Worm (Caenorhabditis elegans): ENCODE measurements around the gene T02G5.3.
"Not testable (repeated sequence)": the region's sequence is repeated elsewhere in the genome, so short reads cannot be mapped to it uniquely, and the experiment has no call there.

T02G5.3 gene

DNA sequence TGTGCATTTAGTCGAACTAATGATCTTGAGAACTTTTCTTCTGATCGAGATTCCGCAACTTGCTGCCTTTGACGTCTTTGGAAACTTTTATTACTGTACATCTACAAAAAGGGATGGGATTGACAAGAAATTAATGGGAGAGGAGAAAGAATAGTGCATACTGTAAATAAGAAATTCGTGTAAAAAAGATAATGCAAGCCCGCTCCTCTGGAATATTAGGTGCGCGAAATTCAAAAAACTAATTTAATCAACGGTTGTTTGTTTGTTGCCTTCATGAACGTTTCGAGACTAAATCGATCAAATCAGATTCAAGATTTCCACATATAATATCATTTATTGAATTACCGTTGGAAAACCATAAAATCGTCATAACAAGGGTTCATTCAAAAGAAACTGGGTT lies 23.3 kb upstream of the T02G5.3 start, which contains the start of gene him-14:
Gene him-14, minus strand, starts transcription at position 101 of the 400 bp plus-strand sequence.
- no peak for TF ChIP-seq him-1 (tag; optimal IDR thresholded peaks at IDR 0.05)
- TF ChIP-seq dao-5 (tag; optimal IDR thresholded peaks at IDR 0.05): no peak
- no peak for TF ChIP-seq W03F9.2 (tag; optimal IDR thresholded peaks at IDR 0.05)

DNA sequence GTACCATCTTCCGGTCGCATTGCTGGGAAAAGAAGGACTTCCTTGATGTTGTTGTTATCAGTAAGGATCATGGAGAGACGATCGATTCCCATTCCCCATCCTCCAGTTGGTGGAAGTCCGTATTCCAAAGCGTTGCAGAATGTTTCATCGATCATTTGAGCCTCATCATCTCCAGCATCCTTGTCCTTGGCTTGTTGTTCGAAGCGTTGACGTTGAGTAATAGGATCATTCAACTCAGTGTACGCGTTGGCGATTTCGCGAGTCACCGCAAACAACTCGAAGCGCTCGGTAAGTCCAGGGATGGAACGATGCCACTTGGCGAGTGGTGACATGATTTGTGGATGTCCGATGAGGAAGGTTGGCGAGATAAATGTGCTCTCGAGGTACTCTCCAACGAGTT lies 22.8 kb upstream of the T02G5.3 start:
- no peak for TF ChIP-seq him-1 (tag; optimal IDR thresholded peaks at IDR 0.05)
- TF ChIP-seq W03F9.2 (tag; optimal IDR thresholded peaks at IDR 0.05): no peak
- TF ChIP-seq dao-5 (tag; optimal IDR thresholded peaks at IDR 0.05): no peak

DNA sequence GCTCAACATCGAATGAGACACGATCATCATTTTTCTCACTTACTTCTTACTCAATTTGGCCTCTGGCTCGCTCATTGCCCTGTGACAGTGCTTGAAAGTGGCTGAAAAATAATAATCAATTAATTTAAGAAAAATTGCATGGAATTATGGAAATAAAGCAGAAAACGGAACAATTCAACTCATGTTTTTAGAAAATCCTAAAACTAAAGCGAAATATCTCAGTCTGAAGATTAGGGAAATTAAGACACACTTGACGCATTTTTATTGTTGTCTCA lies 20.9 kb upstream of the T02G5.3 start, which contains the start of gene kars-1:
Gene kars-1, minus strand, starts transcription at position 101 of the 275 bp plus-strand sequence.
- TF ChIP-seq him-1 (tag; optimal IDR thresholded peaks at IDR 0.05) (no peak), W03F9.2 (tag; optimal IDR thresholded peaks at IDR 0.05) (no peak), dao-5 (tag; optimal IDR thresholded peaks at IDR 0.05) (no peak)

DNA sequence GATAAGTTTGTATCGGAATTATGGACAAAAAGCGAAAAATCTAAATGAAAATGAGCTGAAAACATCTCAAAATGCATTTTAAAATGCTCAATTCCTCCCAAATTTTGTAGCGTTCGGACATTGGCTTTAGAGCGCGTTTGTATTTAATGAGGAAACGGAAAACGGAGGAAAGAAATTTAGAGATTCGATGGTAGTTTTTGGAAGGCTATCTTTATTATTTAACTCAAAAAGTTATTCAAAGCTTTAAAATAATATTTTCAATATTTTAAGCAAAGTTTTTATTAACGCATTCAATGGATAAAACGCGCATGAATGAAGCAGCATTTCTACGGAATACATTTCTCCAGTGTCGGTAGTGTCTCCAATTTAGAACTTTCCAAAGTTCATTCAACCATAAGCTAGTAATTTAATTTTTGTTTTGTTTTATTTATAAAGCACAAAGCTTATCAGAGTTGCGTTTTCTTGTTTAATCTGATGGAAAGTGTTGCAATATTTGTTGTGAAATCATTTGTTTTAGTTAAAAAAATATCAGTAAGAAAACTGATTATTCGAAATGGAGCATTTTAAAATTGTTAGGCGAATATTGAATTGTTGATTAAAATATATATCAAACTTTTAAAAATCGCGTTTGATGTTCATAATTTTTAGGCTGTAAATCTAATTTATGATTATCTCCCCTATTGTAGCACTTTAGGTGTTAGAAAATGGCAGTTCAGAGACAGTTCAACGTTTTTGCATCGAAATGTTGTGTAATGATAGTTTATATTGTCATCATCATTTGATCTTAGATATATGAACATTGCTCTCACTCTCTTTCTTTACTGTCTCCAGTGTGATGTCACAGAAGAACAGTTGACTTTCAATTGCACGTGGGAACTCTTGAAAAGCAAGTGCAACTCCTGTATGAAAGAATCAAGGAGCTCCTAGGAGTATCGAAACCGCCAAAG lies 20.3 kb upstream of the T02G5.3 start:
- TF ChIP-seq W03F9.2 (tag; optimal IDR thresholded peaks at IDR 0.05) (peak; percentile 58), dao-5 (tag; optimal IDR thresholded peaks at IDR 0.05) (no peak), him-1 (tag; optimal IDR thresholded peaks at IDR 0.05) (peak; percentile 11)

DNA sequence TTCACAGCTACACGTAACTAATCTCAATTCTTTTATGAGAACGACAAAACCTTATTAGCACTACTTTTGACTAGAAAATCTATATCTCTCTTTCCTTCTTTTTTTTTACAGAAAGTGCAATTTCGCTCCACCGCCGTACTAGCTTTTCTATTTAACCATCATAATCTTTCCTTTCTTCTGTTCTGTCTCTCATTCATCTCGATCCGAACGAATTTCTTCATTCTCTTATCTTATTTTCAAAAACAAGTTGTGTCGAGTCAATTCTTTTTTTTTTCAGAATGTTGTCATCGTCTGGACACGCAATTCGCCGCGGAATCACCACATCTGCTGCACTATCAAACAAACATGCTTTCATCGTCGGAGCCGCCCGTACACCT lies 19.7 kb upstream of the T02G5.3 start, which contains the start of gene kat-1:
Gene kat-1, plus strand, starts transcription at position 278 of the 377 bp plus-strand sequence.
- no peak for TF ChIP-seq dao-5 (tag; optimal IDR thresholded peaks at IDR 0.05)

DNA sequence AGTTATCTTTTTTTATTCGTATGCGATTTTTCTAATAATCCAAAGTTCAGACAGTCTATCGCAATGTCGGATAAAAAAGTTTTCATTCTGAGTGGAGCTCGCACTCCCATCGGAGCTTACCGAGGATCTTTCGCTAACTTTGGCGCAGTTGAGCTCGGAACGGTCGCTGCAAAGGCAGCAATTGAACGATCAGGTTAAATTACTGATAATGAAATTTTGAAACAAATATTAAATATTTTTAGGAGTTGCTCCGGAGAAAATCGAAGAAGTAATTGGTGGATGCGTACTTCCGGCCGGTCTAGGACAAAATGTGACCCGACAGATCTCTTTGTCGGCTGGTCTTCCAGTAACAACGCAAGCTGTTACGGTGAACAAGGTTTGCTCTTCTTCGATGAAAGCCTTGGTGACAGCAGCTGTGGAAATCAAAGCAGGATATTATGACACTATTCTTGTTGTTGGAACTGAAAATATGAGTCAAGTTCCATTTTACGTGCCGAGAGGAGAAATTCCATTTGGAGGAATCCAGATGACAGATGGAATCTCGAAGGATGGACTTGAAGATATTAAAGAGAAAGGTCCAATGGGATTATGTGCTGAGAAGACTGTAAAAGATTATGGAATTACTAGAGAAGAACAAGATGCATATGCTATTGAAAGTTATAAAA lies 17.5 kb upstream of the T02G5.3 start, which contains the start of gene T02G5.7:
Gene T02G5.7, plus strand, starts transcription at position 51 of the 665 bp plus-strand sequence.
- TF ChIP-seq him-1 (tag; optimal IDR thresholded peaks at IDR 0.05) (no peak), W03F9.2 (tag; optimal IDR thresholded peaks at IDR 0.05) (no peak), dao-5 (tag; optimal IDR thresholded peaks at IDR 0.05) (no peak)

DNA sequence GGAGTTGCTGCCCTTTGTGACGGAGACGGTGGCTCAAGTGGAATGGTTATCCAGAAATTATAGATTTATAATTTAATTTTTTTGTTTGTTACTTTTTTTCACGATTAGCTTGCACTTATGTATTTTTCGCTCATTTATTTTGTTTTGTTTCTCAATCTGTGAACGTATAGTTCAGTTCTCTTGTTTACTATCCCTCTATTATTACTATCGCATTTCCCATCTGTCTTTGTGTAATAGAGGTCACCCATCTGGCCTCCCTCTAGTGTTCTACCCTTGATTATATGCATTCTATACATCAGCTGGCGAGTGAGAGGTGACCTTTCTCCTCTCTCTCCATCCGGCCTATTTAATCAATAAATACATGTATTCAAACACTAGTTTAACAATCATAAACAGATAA lies 9.2 kb upstream of the T02G5.3 start, which contains the start of the genes T02G5.14 and T02G5.15:
Gene T02G5.14, plus strand, starts transcription at position 301 of the 400 bp plus-strand sequence.
Gene T02G5.15, plus strand, starts transcription at position 301 of the 400 bp plus-strand sequence.
- not testable (repeated sequence) for TF ChIP-seq him-1, W03F9.2, dao-5 (tag; optimal IDR thresholded peaks at IDR 0.05)

DNA sequence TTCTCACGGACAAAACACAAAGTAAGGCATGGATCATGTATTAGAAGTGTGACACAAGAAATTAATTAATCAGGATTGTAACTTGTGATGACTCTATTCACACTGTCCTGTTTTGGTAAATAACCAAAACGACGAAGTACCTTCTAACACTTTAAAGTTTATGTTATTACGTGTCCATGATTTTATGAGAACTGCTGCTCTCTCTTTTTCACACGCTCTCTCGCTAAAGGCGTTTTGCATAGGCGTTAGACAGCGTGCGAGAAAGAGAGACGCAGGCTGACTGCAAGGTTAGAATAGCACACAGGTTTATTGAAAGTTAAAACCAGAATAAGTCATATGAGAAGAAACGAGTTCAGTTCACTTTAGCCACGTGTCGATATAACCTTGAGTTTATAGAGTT lies 3.1 kb upstream of the T02G5.3 start:
- no peak for TF ChIP-seq dao-5 (tag; optimal IDR thresholded peaks at IDR 0.05)

DNA sequence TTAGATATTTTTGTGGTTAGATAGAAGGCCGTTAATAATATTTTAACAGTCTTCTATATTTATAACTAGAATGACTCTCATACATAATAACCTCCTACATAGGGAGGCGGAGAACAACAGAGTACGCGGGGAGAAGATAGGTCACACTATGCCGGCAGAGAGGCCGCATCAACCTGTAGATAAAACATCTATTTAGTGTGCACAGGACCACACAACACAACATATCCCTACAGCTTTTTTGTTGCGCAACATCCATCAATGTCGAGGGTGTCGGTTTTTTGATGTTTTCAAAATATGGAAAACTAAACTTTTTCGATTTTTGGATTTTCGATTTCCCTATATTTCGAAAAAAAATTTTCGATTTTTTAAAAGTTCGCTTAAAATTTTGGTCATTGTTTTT lies 2.3 kb upstream of the T02G5.3 start:
- no peak for TF ChIP-seq dao-5 (tag; optimal IDR thresholded peaks at IDR 0.05)
- TF ChIP-seq W03F9.2 (tag; optimal IDR thresholded peaks at IDR 0.05): no peak
- TF ChIP-seq him-1 (tag; optimal IDR thresholded peaks at IDR 0.05): no peak

DNA sequence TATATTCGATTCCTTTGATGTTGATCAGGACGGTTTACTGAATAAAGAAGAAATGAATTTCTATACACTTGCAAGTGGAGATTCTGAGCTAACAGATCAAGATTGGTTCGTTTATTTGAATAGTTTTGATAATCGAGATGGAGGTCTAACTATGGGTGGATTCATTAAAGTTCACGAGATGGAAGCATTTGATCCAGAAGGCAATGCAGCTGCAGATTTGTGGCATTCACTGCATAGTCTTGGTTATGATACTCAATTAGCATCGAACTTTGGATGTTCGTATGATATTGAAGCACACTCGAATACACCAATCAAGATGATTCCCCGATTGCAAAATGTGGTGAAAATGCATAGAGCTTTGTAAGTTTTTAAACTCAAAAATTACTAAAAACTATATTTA lies 2.8 kb downstream of the T02G5.3 start:
- TF ChIP-seq W03F9.2 (tag; optimal IDR thresholded peaks at IDR 0.05): no peak
- TF ChIP-seq him-1 (tag; optimal IDR thresholded peaks at IDR 0.05): no peak
- no peak for TF ChIP-seq dao-5 (tag; optimal IDR thresholded peaks at IDR 0.05)

DNA sequence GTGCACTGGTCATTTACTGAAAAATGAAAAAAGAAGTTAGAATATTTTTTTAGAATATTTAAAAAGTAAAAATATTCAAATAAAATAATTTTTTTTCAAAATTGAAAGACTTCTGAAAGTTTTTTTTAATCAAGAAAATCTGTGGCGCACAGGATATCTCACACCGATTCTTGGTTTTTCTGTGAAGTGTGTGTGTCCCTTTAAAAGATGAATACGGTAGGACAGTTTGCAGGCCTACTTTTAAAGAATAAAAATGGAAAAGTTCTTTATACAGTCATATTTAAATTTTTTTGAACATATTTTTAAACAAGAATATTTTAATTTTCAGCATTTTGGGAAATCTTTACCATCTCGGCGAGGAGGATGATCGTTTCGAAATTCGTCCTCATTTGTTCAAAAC lies 5.4 kb downstream of the T02G5.3 start, which contains the start of gene mct-5:
Gene mct-5, minus strand, starts transcription at position 16 of the 400 bp plus-strand sequence.
- TF ChIP-seq him-1 (tag; optimal IDR thresholded peaks at IDR 0.05) (no peak), W03F9.2 (tag; optimal IDR thresholded peaks at IDR 0.05) (no peak), dao-5 (tag; optimal IDR thresholded peaks at IDR 0.05) (no peak)

DNA sequence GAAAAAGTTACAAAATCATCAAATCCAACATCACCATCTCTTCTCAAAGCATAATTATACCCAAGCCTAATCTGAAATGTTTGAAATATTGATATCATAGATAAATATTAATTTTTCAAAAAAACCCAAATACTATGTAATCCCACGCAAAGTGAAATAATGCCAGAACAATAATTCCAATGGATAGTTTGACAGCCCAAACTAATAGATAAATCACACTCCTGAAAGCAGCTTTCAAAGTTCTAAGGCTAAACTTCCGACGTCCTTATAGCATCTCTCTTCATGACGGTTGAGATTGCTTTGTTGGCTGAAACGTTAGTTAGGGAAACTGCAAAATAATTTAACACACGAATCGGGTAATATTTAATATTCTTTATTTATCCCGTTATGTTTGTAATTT lies 6.0 kb downstream of the T02G5.3 start:
- TF ChIP-seq him-1 (tag; optimal IDR thresholded peaks at IDR 0.05) (no peak), W03F9.2 (tag; optimal IDR thresholded peaks at IDR 0.05) (no peak), dao-5 (tag; optimal IDR thresholded peaks at IDR 0.05) (no peak)

DNA sequence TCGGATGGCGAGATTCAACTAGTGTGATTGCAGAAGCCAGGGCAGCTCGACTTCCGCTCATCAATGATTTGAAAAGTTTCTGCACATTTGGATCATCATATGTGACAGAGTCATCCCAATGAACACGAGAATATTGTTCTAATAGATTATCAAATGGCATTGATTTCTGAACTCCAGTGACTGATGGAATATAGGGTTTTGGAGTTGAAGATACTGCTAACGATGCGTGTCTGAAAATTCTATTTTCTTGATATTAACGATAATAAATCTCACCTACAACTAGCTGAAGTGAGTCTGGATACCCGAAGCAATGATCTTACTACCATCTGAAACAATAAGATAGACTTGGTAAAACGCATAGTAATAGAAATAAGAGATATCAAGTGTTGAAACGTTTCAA lies 7.6 kb downstream of the T02G5.3 start, which contains the start of gene mmaa-1:
Gene mmaa-1, minus strand, starts transcription at position 328 of the 400 bp plus-strand sequence.
- TF ChIP-seq W03F9.2 (tag; optimal IDR thresholded peaks at IDR 0.05) (no peak), him-1 (tag; optimal IDR thresholded peaks at IDR 0.05) (no peak), dao-5 (tag; optimal IDR thresholded peaks at IDR 0.05) (no peak)

DNA sequence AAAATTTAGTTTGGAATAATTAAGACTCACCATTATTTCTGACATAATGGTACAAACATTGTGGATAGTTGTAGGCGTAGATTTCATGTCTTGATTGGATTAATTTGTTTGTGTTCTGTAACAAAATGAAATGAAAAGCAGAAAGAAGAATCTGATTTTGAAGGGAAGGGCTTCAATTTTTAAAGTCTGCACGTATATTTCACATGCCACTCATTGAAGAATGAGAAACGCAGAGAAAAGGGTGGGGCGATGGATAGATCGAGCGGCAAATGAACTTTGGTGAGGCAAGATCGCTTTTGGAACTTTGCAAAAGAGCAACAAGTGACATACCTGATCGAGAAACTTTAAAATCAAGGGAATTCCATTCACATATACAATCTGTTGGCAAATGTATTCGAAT lies 9.1 kb downstream of the T02G5.3 start:
- TF ChIP-seq W03F9.2 (tag; optimal IDR thresholded peaks at IDR 0.05) (no peak), him-1 (tag; optimal IDR thresholded peaks at IDR 0.05) (no peak), dao-5 (tag; optimal IDR thresholded peaks at IDR 0.05) (no peak)
